Worm (Caenorhabditis elegans) whole organism, early embryonic: Measurements from ENCODE around the gene ubc-8.

Source experiments
- aly-1 ChIP-seq: sonication (generic microtip); optimal IDR thresholded peaks from 2 replicates; lab custom pipeline; 2016; ENCODE audit warnings: missing genetic modification characterization, missing compliant biosample characterization
- ceh-13 ChIP-seq: fragments of 200-800 bp; sonication (Bioruptor generic); optimal IDR thresholded peaks from 2 replicates; lab custom pipeline; 2018; ENCODE audit warnings: mild to moderate bottlenecking, missing genetic modification characterization, missing compliant biosample characterization
- ceh-36 ChIP-seq: sonication (generic microtip); optimal IDR thresholded peaks from 2 replicates; lab custom pipeline; 2016; ENCODE audit warnings: missing genetic modification characterization, inconsistent platforms, missing compliant biosample characterization
- flt-1 ChIP-seq: fragments of 200-800 bp; sonication (Bioruptor generic); IDR thresholded peaks from 2 replicates; pipeline ENCODE4 v1.3.6; 2022; ENCODE audit warnings: missing genetic modification characterization, missing compliant biosample characterization

ce11 chrIV:2677687-2678086, 29.4 kb downstream of the ubc-8 start:
- TF ChIP-seq aly-1 (tag; lab: Kevin White, UChicago) = no peak
- no peak for TF ChIP-seq ceh-13
- TF ChIP-seq ceh-36 (tag; lab: Kevin White, UChicago) = no peak
- TF ChIP-seq flt-1 (GFP tag; lab: Robert Waterston, UW) = no peak
